Worm (Caenorhabditis elegans) whole organism, L4 larva: Measurements from ENCODE around the gene Y17G9B.4.
A peak's percentile ranks its signal among the peaks of the same experiment; 100 is the strongest.

ENCODE experiments used
- aha-1 ChIP-seq: fragments of 150-350 bp; peaks from one replicate; lab custom pipeline; 2014; ENCODE audit warnings: missing biosample characterization, missing genetic modification characterization
- daf-8 ChIP-seq: fragments of 200-800 bp; sonication (Bioruptor generic); IDR thresholded peaks from 2 replicates; pipeline ENCODE4 v1.3.6; 2022; ENCODE audit warnings: missing genetic modification characterization, missing compliant biosample characterization
- gei-8 ChIP-seq: fragments of 200-800 bp; sonication (Bioruptor generic); optimal IDR thresholded peaks from 2 replicates; lab custom pipeline; 2018; ENCODE audit warnings: mild to moderate bottlenecking, missing genetic modification characterization, missing compliant biosample characterization
- hlh-11 ChIP-seq: fragments of 200-800 bp; sonication (Bioruptor generic); optimal IDR thresholded peaks from 2 replicates; lab custom pipeline; 2018; ENCODE audit warnings: mild to moderate bottlenecking, missing genetic modification characterization, missing compliant biosample characterization
- lin-15B ChIP-seq: fragments of 150-350 bp; sonication (generic microtip); optimal IDR thresholded peaks from 3 replicates; lab custom pipeline; 2014; ENCODE audit warnings: missing biosample characterization, missing genetic modification characterization
- lsy-2 ChIP-seq, 2 experiments: fragments of 150-350 bp in 1 of 2; sonication (generic microtip) in 1 of 2; optimal IDR thresholded peaks; 2 replicates each; lab custom pipeline; 2014 to 2017; ENCODE audit warnings: missing biosample characterization in 2 of 2, missing genetic modification characterization in 2 of 2
- mep-1 ChIP-seq: fragments of 150-350 bp; sonication (generic microtip); optimal IDR thresholded peaks from 3 replicates; lab custom pipeline; 2014; ENCODE audit warnings: missing biosample characterization, missing genetic modification characterization
- nhr-41 ChIP-seq: fragments of 200-800 bp; sonication (Bioruptor generic); IDR thresholded peaks from 2 replicates; pipeline ENCODE4 v1.3.6; 2022; ENCODE audit warnings: missing genetic modification reagents, missing genetic modification characterization, missing compliant biosample characterization
- pha-4 ChIP-seq, 2 experiments: fragments of 150-350 bp in 1 of 2; fragments of 200-800 bp in 1 of 2; sonication (Bioruptor generic) in 1 of 2; IDR thresholded peaks in 1 of 2; optimal IDR thresholded peaks in 1 of 2; 2 replicates each; pipeline versions ENCODE4 v1.3.6 to Lab custom; 2014 to 2022; ENCODE audit warnings: missing genetic modification characterization in 2 of 2, missing genetic modification reagents in 2 of 2, missing biosample characterization in 1 of 2, missing compliant biosample characterization in 1 of 2
- pqm-1 ChIP-seq: sonication (generic microtip); optimal IDR thresholded peaks from 2 replicates; lab custom pipeline; 2017; ENCODE audit warnings: missing biosample characterization, missing genetic modification characterization
- snpc-4 ChIP-seq: fragments of 150-350 bp; optimal IDR thresholded peaks from 2 replicates; lab custom pipeline; 2014; ENCODE audit warnings: missing biosample characterization, missing genetic modification characterization

ce11 chrIV:4799114-4799513, 47.2 kb downstream of the Y17G9B.4 start, which contains the start of gene eor-1:
- TF ChIP-seq aha-1 (tag; lab: Kevin White, UChicago): no peak
- TF ChIP-seq lsy-2 (tag; optimal IDR thresholded peaks at IDR 0.05; lab: Kevin White, UChicago): peak in 1 of 2 experiments; percentile 75
- no peak for TF ChIP-seq lin-15B (tag; lab: Kevin White, UChicago)
- no peak for TF ChIP-seq nhr-41
- no peak for TF ChIP-seq pha-4 (GFP tag; IDR thresholded peaks at IDR 0.05; lab: Robert Waterston, UW)
- no peak for TF ChIP-seq pha-4 (tag; optimal IDR thresholded peaks at IDR 0.05; lab: Kevin White, UChicago)
- no peak for TF ChIP-seq daf-8 (GFP tag; lab: Robert Waterston, UW)
- TF ChIP-seq snpc-4 (tag; lab: Kevin White, UChicago): no peak
- no peak for TF ChIP-seq gei-8
- TF ChIP-seq mep-1 (tag; lab: Kevin White, UChicago): peak; percentile 60
- TF ChIP-seq hlh-11 (tag; lab: Kevin White, UChicago): no peak
- TF ChIP-seq pqm-1: no peak
